Worm (Caenorhabditis elegans) whole organism, L3 larva: ENCODE data around the gene ctsa-1.1.

Experiments
- R02D3.7 ChIP-seq: fragments of 150-350 bp; optimal IDR thresholded peaks from 2 replicates; lab custom pipeline; 2014; ENCODE audit warnings: missing biosample characterization, missing genetic modification characterization
- ZK546.5 ChIP-seq: sonication (generic microtip); optimal IDR thresholded peaks from 2 replicates; lab custom pipeline; 2017; ENCODE audit warnings: missing biosample characterization, missing genetic modification characterization
- aly-2 ChIP-seq: fragments of 150-350 bp; optimal IDR thresholded peaks from 2 replicates; lab custom pipeline; 2014; ENCODE audit warnings: missing biosample characterization, missing genetic modification characterization
- ama-1 ChIP-seq: fragments of 150-350 bp; optimal IDR thresholded peaks from 2 replicates; lab custom pipeline; 2018
- ceh-16 ChIP-seq: sonication (generic microtip); optimal IDR thresholded peaks from 2 replicates; lab custom pipeline; 2017; ENCODE audit warnings: missing biosample characterization, missing genetic modification characterization
- ceh-28 ChIP-seq: fragments of 150-350 bp; optimal IDR thresholded peaks from 2 replicates; lab custom pipeline; 2014; ENCODE audit warnings: missing biosample characterization, missing genetic modification reagents, missing genetic modification characterization
- ceh-82 ChIP-seq: fragments of 150-350 bp; optimal IDR thresholded peaks from 2 replicates; lab custom pipeline; 2014; ENCODE audit warnings: missing biosample characterization, missing genetic modification characterization
- ceh-9 ChIP-seq: sonication (generic microtip); optimal IDR thresholded peaks from 2 replicates; lab custom pipeline; 2018; ENCODE audit warnings: missing biosample characterization, missing genetic modification characterization
- daf-12 ChIP-seq: fragments of 150-350 bp; optimal IDR thresholded peaks from 2 replicates; lab custom pipeline; 2014; ENCODE audit warnings: missing biosample characterization, missing genetic modification reagents, missing genetic modification characterization
- egl-27 ChIP-seq: sonication (generic microtip); optimal IDR thresholded peaks from 4 replicates; lab custom pipeline; 2017; ENCODE audit warnings: missing biosample characterization, missing genetic modification reagents, missing genetic modification characterization
- egl-5 ChIP-seq: fragments of 150-350 bp; optimal IDR thresholded peaks from 2 replicates; lab custom pipeline; 2017; ENCODE audit warnings: missing biosample characterization, missing genetic modification reagents, missing genetic modification characterization, inconsistent platforms
- elt-1 ChIP-seq: fragments of 150-350 bp; optimal IDR thresholded peaks from 2 replicates; lab custom pipeline; 2014; ENCODE audit warnings: missing biosample characterization, missing genetic modification characterization
- elt-2 ChIP-seq: sonication (generic microtip); optimal IDR thresholded peaks from 2 replicates; lab custom pipeline; 2016; ENCODE audit warnings: missing genetic modification reagents, mild to moderate bottlenecking, missing genetic modification characterization, missing compliant biosample characterization
- elt-3 ChIP-seq, 3 experiments: fragments of 150-350 bp in 1 of 3; sonication (generic microtip) in 2 of 3; optimal IDR thresholded peaks; 2 replicates in 2 of 3; 4 replicates in 1 of 3; lab custom pipeline; 2014 to 2017; ENCODE audit warnings: missing biosample characterization in 3 of 3, missing genetic modification characterization in 3 of 3
- eor-1 ChIP-seq, 2 experiments: fragments of 150-350 bp; optimal IDR thresholded peaks; 2 replicates each; lab custom pipeline; 2014 to 2018; ENCODE audit warnings: missing biosample characterization in 2 of 2, missing genetic modification characterization in 2 of 2
- fkh-10 ChIP-seq: sonication (generic microtip); optimal IDR thresholded peaks from 2 replicates; lab custom pipeline; 2017; ENCODE audit warnings: missing biosample characterization, missing genetic modification reagents, missing genetic modification characterization
- fkh-2 ChIP-seq: fragments of 150-350 bp; optimal IDR thresholded peaks from 2 replicates; lab custom pipeline; 2014; ENCODE audit warnings: missing biosample characterization, missing genetic modification reagents, missing genetic modification characterization
- fos-1 ChIP-seq: fragments of 150-350 bp; optimal IDR thresholded peaks from 2 replicates; lab custom pipeline; 2014; ENCODE audit warnings: missing biosample characterization, missing genetic modification characterization
- hmg-11 ChIP-seq: sonication (generic microtip); optimal IDR thresholded peaks from 2 replicates; lab custom pipeline; 2016; ENCODE audit warnings: missing genetic modification characterization, missing compliant biosample characterization
- jun-1 ChIP-seq: fragments of 150-350 bp; optimal IDR thresholded peaks from 2 replicates; lab custom pipeline; 2014; ENCODE audit warnings: missing biosample characterization, missing genetic modification reagents, missing genetic modification characterization
- lin-39 ChIP-seq: fragments of 150-350 bp; optimal IDR thresholded peaks from 2 replicates; lab custom pipeline; 2018; ENCODE audit warnings: missing biosample characterization, missing genetic modification reagents, missing genetic modification characterization
- lsy-12 ChIP-seq: sonication (generic microtip); optimal IDR thresholded peaks from 2 replicates; lab custom pipeline; 2016; ENCODE audit warnings: mild to moderate bottlenecking, missing genetic modification characterization, missing compliant biosample characterization
- mdl-1 ChIP-seq: fragments of 150-350 bp; optimal IDR thresholded peaks from 2 replicates; lab custom pipeline; 2014; ENCODE audit warnings: missing biosample characterization, missing genetic modification characterization
- mml-1 ChIP-seq: fragments of 150-350 bp; sonication (generic microtip); optimal IDR thresholded peaks from 3 replicates; lab custom pipeline; 2014; ENCODE audit warnings: missing biosample characterization, missing genetic modification characterization
- nfya-1 ChIP-seq: sonication (generic microtip); optimal IDR thresholded peaks from 2 replicates; lab custom pipeline; 2017; ENCODE audit warnings: missing genetic modification characterization, mild to moderate bottlenecking, missing compliant biosample characterization, antibody characterized with exemption, moderate library complexity; ENCODE audit not compliant: insufficient read depth
- nhr-11 ChIP-seq: fragments of 150-350 bp; optimal IDR thresholded peaks from 2 replicates; lab custom pipeline; 2014; ENCODE audit warnings: missing biosample characterization, missing genetic modification characterization
- nhr-12 ChIP-seq: fragments of 150-350 bp; optimal IDR thresholded peaks from 2 replicates; lab custom pipeline; 2014; ENCODE audit warnings: missing biosample characterization, missing genetic modification characterization
- nhr-23 ChIP-seq: fragments of 150-350 bp; optimal IDR thresholded peaks from 2 replicates; lab custom pipeline; 2014; ENCODE audit warnings: missing biosample characterization, missing genetic modification reagents, missing genetic modification characterization
- nhr-237 ChIP-seq: fragments of 150-350 bp; optimal IDR thresholded peaks from 2 replicates; lab custom pipeline; 2014; ENCODE audit warnings: missing biosample characterization, missing genetic modification characterization
- nhr-25 ChIP-seq: sonication (generic microtip); optimal IDR thresholded peaks from 2 replicates; lab custom pipeline; 2017; ENCODE audit warnings: missing biosample characterization, missing genetic modification characterization
- nhr-43 ChIP-seq: sonication (generic microtip); optimal IDR thresholded peaks from 2 replicates; lab custom pipeline; 2016; ENCODE audit warnings: mild to moderate bottlenecking, missing genetic modification characterization, missing compliant biosample characterization; ENCODE audit not compliant: poor library complexity, severe bottlenecking
- nhr-76 ChIP-seq: fragments of 150-350 bp; sonication (generic microtip); optimal IDR thresholded peaks from 5 replicates; lab custom pipeline; 2014; ENCODE audit warnings: missing biosample characterization, missing genetic modification characterization
- nhr-77 ChIP-seq: fragments of 150-350 bp; optimal IDR thresholded peaks from 2 replicates; lab custom pipeline; 2014; ENCODE audit warnings: missing biosample characterization, missing genetic modification characterization
- pha-4 ChIP-seq: fragments of 150-350 bp; optimal IDR thresholded peaks from 2 replicates; lab custom pipeline; 2014; ENCODE audit warnings: missing biosample characterization, missing genetic modification reagents, missing genetic modification characterization
- pqm-1 ChIP-seq: fragments of 150-350 bp; optimal IDR thresholded peaks from 2 replicates; lab custom pipeline; 2017; ENCODE audit warnings: missing biosample characterization, missing genetic modification characterization, inconsistent platforms
- sea-2 ChIP-seq: fragments of 150-350 bp; sonication (generic microtip); optimal IDR thresholded peaks from 4 replicates; lab custom pipeline; 2014; ENCODE audit warnings: missing biosample characterization, missing genetic modification reagents, missing genetic modification characterization
- skn-1 ChIP-seq: fragments of 150-350 bp; optimal IDR thresholded peaks from 2 replicates; lab custom pipeline; 2014; ENCODE audit warnings: missing biosample characterization, missing genetic modification characterization
- snpc-4 ChIP-seq: fragments of 150-350 bp; optimal IDR thresholded peaks from 2 replicates; lab custom pipeline; 2014; ENCODE audit warnings: missing biosample characterization, missing genetic modification characterization
- tbx-2 ChIP-seq: sonication (generic microtip); optimal IDR thresholded peaks from 2 replicates; lab custom pipeline; 2016; ENCODE audit warnings: mild to moderate bottlenecking, missing genetic modification characterization, missing compliant biosample characterization
- unc-39 ChIP-seq: sonication (generic microtip); optimal IDR thresholded peaks from 4 replicates; lab custom pipeline; 2017; ENCODE audit warnings: missing biosample characterization, missing genetic modification characterization
- unc-62 ChIP-seq: fragments of 150-350 bp; sonication (generic microtip); optimal IDR thresholded peaks from 4 replicates; lab custom pipeline; 2014; ENCODE audit warnings: missing biosample characterization, missing genetic modification reagents, missing genetic modification characterization
- zag-1 ChIP-seq: fragments of 150-350 bp; optimal IDR thresholded peaks from 2 replicates; lab custom pipeline; 2014; ENCODE audit warnings: missing biosample characterization, missing genetic modification characterization
- ztf-11 ChIP-seq: fragments of 150-350 bp; optimal IDR thresholded peaks from 2 replicates; lab custom pipeline; 2014; ENCODE audit warnings: missing biosample characterization, missing genetic modification characterization
- ztf-4 ChIP-seq: fragments of 150-350 bp; optimal IDR thresholded peaks from 2 replicates; lab custom pipeline; 2014; ENCODE audit warnings: missing biosample characterization, missing genetic modification characterization

The ctsa-1.1 gene

DNA sequence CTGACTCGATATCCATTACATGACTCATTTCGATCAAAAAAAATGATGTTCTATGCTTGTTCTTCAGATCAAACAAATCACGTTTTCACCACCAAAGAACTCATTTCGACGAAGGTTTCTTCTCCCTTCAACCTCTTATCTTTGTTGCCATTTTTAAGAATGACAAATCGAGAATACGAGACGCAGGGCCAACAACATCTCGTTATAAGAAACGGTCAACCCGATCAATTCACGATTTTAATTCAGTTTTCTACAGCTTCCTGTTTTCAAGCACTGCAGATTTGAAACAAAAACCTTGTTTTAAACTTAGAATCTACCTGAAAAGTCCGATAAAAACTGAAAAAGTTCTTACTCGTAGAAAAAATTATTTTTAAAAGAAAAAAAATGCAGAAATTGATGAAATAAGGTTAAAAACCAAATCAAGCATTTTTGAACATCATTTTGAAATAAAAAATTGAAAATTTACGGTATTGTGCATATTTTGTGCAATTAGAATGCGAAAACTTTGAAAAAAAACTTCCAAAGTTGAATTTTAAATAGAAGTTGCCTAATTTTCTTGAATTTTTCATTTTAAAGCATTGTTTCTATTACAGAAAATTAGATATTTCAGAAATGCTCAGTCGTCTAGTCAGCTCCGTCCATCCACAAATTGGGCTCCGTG, 4.2 kb downstream of the ctsa-1.1 start, which contains the start of gene acs-11:
Gene acs-11, plus strand, starts transcription at position 611 of the 661 bp plus-strand sequence.
- peak; percentile 33 for TF ChIP-seq lsy-12 (tag; lab: Kevin White, UChicago)
- peak; percentile 62 for TF ChIP-seq elt-2
- peak; percentile 39 for TF ChIP-seq pqm-1 (tag; lab: Kevin White, UChicago)
- peak; percentile 12 for TF ChIP-seq jun-1
- TF ChIP-seq nhr-23, result peak; percentile 29
- TF ChIP-seq ceh-16 (tag; lab: Kevin White, UChicago), result no peak
- TF ChIP-seq eor-1 (tag; optimal IDR thresholded peaks at IDR 0.05; lab: Kevin White, UChicago), result no peak

DNA sequence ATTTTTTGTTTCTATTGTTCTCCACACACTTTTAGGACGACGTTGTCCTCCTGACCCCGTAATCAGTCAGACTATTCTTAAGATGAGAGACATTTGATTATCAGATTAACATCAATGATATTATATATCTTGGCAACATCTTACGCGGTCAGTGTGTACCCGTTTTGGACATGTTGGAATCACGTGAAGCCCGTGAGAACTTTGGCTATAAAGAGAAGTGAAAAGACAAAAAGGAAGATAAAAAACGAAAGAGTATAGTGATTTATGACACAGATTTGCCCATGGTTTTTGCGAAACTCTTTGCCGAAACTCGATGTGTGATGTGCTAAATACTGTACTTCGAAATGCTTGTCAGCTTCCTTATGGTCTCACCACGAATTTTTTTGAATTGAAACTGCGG, 7.8 kb downstream of the ctsa-1.1 start:
- TF ChIP-seq elt-2 (peak; percentile 1), jun-1 (no peak), mdl-1 (no peak), nhr-77 (tag; lab: Kevin White, UChicago) (no peak), tbx-2 (tag; lab: Kevin White, UChicago) (peak; percentile 24), ceh-16 (tag; lab: Kevin White, UChicago) (no peak), pqm-1 (tag; lab: Kevin White, UChicago) (no peak), mml-1 (tag; lab: Kevin White, UChicago) (peak; percentile 34), zag-1 (no peak), nhr-76 (tag; lab: Kevin White, UChicago) (no peak), lsy-12 (tag; lab: Kevin White, UChicago) (peak; percentile 52), ceh-9 (tag; lab: Kevin White, UChicago) (no peak), R02D3.7 (no peak), fkh-10 (GFP tag; lab: Kevin White, UChicago) (no peak), sea-2 (GFP tag; lab: Kevin White, UChicago) (no peak), elt-3 (tag; optimal IDR thresholded peaks at IDR 0.05; lab: Kevin White, UChicago) (peak in 2 of 3 experiments; percentile 24 to 78), ama-1 (lab: Kevin White, UChicago) (no peak), ceh-82 (no peak), ZK546.5 (no peak), nhr-25 (peak; percentile 88), ceh-28 (no peak), fkh-2 (tag; lab: Kevin White, UChicago) (no peak), nhr-23 (peak; percentile 92), nhr-11 (peak; percentile 84), nhr-43 (tag; lab: Kevin White, UChicago) (peak; percentile 95), aly-2 (tag; lab: Kevin White, UChicago) (no peak), ztf-11 (tag; lab: Kevin White, UChicago) (no peak), eor-1 (tag; optimal IDR thresholded peaks at IDR 0.05; lab: Kevin White, UChicago) (no peak), nhr-237 (tag; lab: Kevin White, UChicago) (no peak), hmg-11 (tag; lab: Kevin White, UChicago) (no peak), nfya-1 (tag; lab: Kevin White, UChicago) (peak; percentile 3), nhr-12 (tag; lab: Kevin White, UChicago) (no peak), snpc-4 (tag; lab: Kevin White, UChicago) (no peak), unc-39 (tag; lab: Kevin White, UChicago) (no peak)

DNA sequence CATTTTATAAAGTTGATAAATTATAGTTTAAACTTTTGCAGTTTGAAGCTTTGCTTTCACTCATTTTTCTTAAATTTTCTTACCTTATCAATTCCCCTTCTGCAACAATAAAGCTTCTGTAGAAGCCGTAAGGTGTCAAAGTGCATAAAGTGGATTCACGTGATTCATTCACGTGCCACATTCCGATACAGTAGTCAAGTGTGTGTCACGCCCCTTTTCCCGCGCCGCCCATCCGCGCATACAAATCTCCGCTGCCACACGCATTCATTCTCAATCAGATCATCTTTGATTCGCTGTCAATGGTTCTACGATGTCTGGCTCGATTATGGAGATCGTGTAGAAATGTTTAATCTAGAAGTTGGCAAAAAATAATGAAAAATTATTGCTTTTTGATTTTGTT, 9.6 kb downstream of the ctsa-1.1 start:
- TF ChIP-seq nhr-237 (tag; lab: Kevin White, UChicago), result no peak
- no peak for TF ChIP-seq ceh-28
- no peak for TF ChIP-seq nhr-12 (tag; lab: Kevin White, UChicago)
- no peak for TF ChIP-seq mdl-1
- no peak for TF ChIP-seq jun-1
- TF ChIP-seq nhr-11, result no peak
- no peak for TF ChIP-seq ztf-11 (tag; lab: Kevin White, UChicago)
- no peak for TF ChIP-seq ZK546.5
- TF ChIP-seq elt-1 (tag; lab: Kevin White, UChicago), result no peak
- no peak for TF ChIP-seq fos-1 (tag; lab: Kevin White, UChicago)
- TF ChIP-seq unc-62 (GFP tag; lab: Kevin White, UChicago), result no peak
- no peak for TF ChIP-seq tbx-2 (tag; lab: Kevin White, UChicago)
- peak; percentile 16 for TF ChIP-seq nhr-43 (tag; lab: Kevin White, UChicago)
- TF ChIP-seq pha-4 (tag; lab: Kevin White, UChicago), result no peak
- no peak for TF ChIP-seq ceh-9 (tag; lab: Kevin White, UChicago)
- no peak for TF ChIP-seq skn-1 (tag; lab: Kevin White, UChicago)
- TF ChIP-seq ztf-4, result no peak
- TF ChIP-seq sea-2 (GFP tag; lab: Kevin White, UChicago), result no peak
- no peak for TF ChIP-seq pqm-1 (tag; lab: Kevin White, UChicago)
- TF ChIP-seq nhr-23, result no peak
- TF ChIP-seq unc-39 (tag; lab: Kevin White, UChicago), result no peak
- no peak for TF ChIP-seq fkh-2 (tag; lab: Kevin White, UChicago)
- TF ChIP-seq eor-1 (tag; optimal IDR thresholded peaks at IDR 0.05; lab: Kevin White, UChicago), result no peak
- no peak for TF ChIP-seq hmg-11 (tag; lab: Kevin White, UChicago)
- no peak for TF ChIP-seq nhr-77 (tag; lab: Kevin White, UChicago)
- TF ChIP-seq nhr-25, result peak; percentile 56
- no peak for TF ChIP-seq lsy-12 (tag; lab: Kevin White, UChicago)
- no peak for TF ChIP-seq daf-12 (tag; lab: Kevin White, UChicago)
- no peak for TF ChIP-seq egl-27 (tag; lab: Kevin White, UChicago)
- TF ChIP-seq fkh-10 (GFP tag; lab: Kevin White, UChicago), result no peak
- TF ChIP-seq egl-5 (tag; lab: Kevin White, UChicago), result no peak
- no peak for TF ChIP-seq lin-39
- no peak for TF ChIP-seq ama-1 (lab: Kevin White, UChicago)
- TF ChIP-seq mml-1 (tag; lab: Kevin White, UChicago), result peak; percentile 27
- TF ChIP-seq nfya-1 (tag; lab: Kevin White, UChicago), result peak; percentile 51
- TF ChIP-seq ceh-16 (tag; lab: Kevin White, UChicago), result no peak
